Worm (Caenorhabditis elegans) whole organism, young adult: ENCODE data around the gene C56G2.15.
A peak's percentile ranks its signal among the peaks of the same experiment; 100 is the strongest.

Experiments
- K11D2.4 ChIP-seq: fragments of 200-800 bp; sonication (Bioruptor generic); IDR thresholded peaks from 2 replicates; pipeline ENCODE4 v1.3.6; 2022; ENCODE audit warnings: missing genetic modification reagents, missing genetic modification characterization, missing compliant biosample characterization
- Y56A3A.18 ChIP-seq: fragments of 200-800 bp; sonication (Bioruptor generic); IDR thresholded peaks from 2 replicates; pipeline ENCODE4 v1.3.6; 2022; ENCODE audit warnings: missing genetic modification reagents, missing genetic modification characterization, missing compliant biosample characterization
- nfya-1 ChIP-seq: sonication (generic microtip); optimal IDR thresholded peaks from 2 replicates; lab custom pipeline; 2017; ENCODE audit warnings: antibody characterized with exemption, missing compliant biosample characterization, missing genetic modification characterization, borderline replicate concordance; ENCODE audit not compliant: insufficient read depth
- nhr-90 ChIP-seq: sonication (generic microtip); optimal IDR thresholded peaks from 2 replicates; lab custom pipeline; 2016; ENCODE audit warnings: missing genotype, mild to moderate bottlenecking, missing genetic modification characterization, missing compliant biosample characterization
- unc-130 ChIP-seq: sonication (generic microtip); optimal IDR thresholded peaks from 2 replicates; lab custom pipeline; 2016; ENCODE audit warnings: missing genetic modification reagents, missing genetic modification characterization, missing compliant biosample characterization
- unc-62 ChIP-seq: fragments of 150-350 bp; optimal IDR thresholded peaks from 2 replicates; lab custom pipeline; 2014; ENCODE audit warnings: missing biosample characterization, missing genetic modification reagents, missing genetic modification characterization
- ztf-26 ChIP-seq: sonication (generic microtip); optimal IDR thresholded peaks from 2 replicates; lab custom pipeline; 2017; ENCODE audit warnings: missing genetic modification characterization, missing compliant biosample characterization

DNA sequence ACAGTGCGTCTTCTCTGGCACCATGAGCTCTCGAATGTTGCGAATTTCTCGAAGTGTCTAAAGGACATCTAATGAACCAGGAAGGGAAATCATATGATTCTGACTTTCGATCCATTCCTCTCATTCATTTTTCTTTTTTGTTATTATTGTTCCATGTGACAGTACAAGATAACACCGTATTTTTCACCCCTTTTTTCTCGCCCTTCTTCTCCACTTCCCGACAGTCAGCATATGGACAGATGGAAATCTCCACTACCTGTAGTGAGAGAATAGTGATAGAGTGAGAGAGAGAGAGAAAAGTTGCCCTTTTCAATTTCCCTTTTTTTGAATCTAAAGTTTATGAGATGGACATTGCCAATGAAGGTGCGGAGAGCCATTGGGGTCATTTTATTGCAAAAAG is 6.9 kb downstream of the C56G2.15 start:
- TF ChIP-seq nhr-90, result no peak
- TF ChIP-seq unc-62, result no peak
- peak; percentile 21; the same call in 1 of the 2 replicates for TF ChIP-seq K11D2.4 (GFP tag; lab: Robert Waterston, UW)
- TF ChIP-seq Y56A3A.18 (GFP tag; lab: Robert Waterston, UW), result no peak
- no peak for TF ChIP-seq nfya-1
- TF ChIP-seq unc-130 (GFP tag; lab: Kevin White, UChicago), result no peak
- TF ChIP-seq ztf-26 (tag; lab: Kevin White, UChicago), result peak; percentile 15
